Worm (Caenorhabditis elegans) whole organism, L2 larva: ENCODE data around the gene srj-6.

Experiments used
- aly-2 ChIP-seq: fragments of 150-350 bp; optimal IDR thresholded peaks from 2 replicates; lab custom pipeline; 2014; ENCODE audit warnings: missing biosample characterization, missing genetic modification characterization
- ceh-16 ChIP-seq: fragments of 150-350 bp; optimal IDR thresholded peaks from 2 replicates; lab custom pipeline; 2014; ENCODE audit warnings: missing biosample characterization, missing genetic modification characterization
- lin-13 ChIP-seq: fragments of 150-350 bp; optimal IDR thresholded peaks from 2 replicates; lab custom pipeline; 2014; ENCODE audit warnings: missing biosample characterization, missing genetic modification reagents, missing genetic modification characterization
- lin-39 ChIP-seq: fragments of 150-350 bp; optimal IDR thresholded peaks from 2 replicates; lab custom pipeline; 2014; ENCODE audit warnings: missing biosample characterization, missing genetic modification reagents, missing genetic modification characterization
- nhr-21 ChIP-seq: fragments of 150-350 bp; optimal IDR thresholded peaks from 2 replicates; lab custom pipeline; 2014; ENCODE audit warnings: missing biosample characterization, missing genetic modification characterization
- nhr-25 ChIP-seq: fragments of 150-350 bp; sonication (generic microtip); optimal IDR thresholded peaks from 3 replicates; lab custom pipeline; 2014; ENCODE audit warnings: missing biosample characterization, missing genetic modification characterization
- snpc-4 ChIP-seq: fragments of 150-350 bp; optimal IDR thresholded peaks from 2 replicates; lab custom pipeline; 2014; ENCODE audit warnings: missing biosample characterization, missing genetic modification characterization
- unc-39 ChIP-seq: fragments of 150-350 bp; optimal IDR thresholded peaks from 2 replicates; lab custom pipeline; 2014; ENCODE audit warnings: missing biosample characterization, missing genetic modification characterization
- unc-62 ChIP-seq: fragments of 150-350 bp; optimal IDR thresholded peaks from 2 replicates; lab custom pipeline; 2014; ENCODE audit warnings: missing biosample characterization, missing genetic modification reagents, missing genetic modification characterization
- zag-1 ChIP-seq: fragments of 150-350 bp; optimal IDR thresholded peaks from 2 replicates; lab custom pipeline; 2014; ENCODE audit warnings: missing biosample characterization, missing genetic modification characterization
- ztf-11 ChIP-seq: sonication (generic microtip); optimal IDR thresholded peaks from 2 replicates; lab custom pipeline; 2017; ENCODE audit warnings: missing biosample characterization, missing genetic modification characterization

- no peak for TF ChIP-seq nhr-21 (tag; lab: Kevin White, UChicago)
- TF ChIP-seq unc-62 (GFP tag; lab: Kevin White, UChicago), result no peak
- no peak for TF ChIP-seq snpc-4
- no peak for TF ChIP-seq unc-39 (tag; lab: Kevin White, UChicago)
- TF ChIP-seq lin-39 (tag; lab: Kevin White, UChicago), result no peak
- no peak for TF ChIP-seq lin-13 (GFP tag; lab: Kevin White, UChicago)
- TF ChIP-seq ztf-11 (tag; lab: Kevin White, UChicago), result no peak
- TF ChIP-seq ceh-16 (tag; lab: Kevin White, UChicago), result no peak
- TF ChIP-seq aly-2 (tag; lab: Kevin White, UChicago), result no peak
- no peak for TF ChIP-seq nhr-25
- no peak for TF ChIP-seq zag-1 (tag; lab: Kevin White, UChicago)
These were observed 1.4 kb downstream of the srj-6 start, which contains the start of gene srj-5 for ce11 chrV:652940-653339.
